Fruit fly (Drosophila melanogaster): ENCODE measurements around the gene brm.

DNA sequence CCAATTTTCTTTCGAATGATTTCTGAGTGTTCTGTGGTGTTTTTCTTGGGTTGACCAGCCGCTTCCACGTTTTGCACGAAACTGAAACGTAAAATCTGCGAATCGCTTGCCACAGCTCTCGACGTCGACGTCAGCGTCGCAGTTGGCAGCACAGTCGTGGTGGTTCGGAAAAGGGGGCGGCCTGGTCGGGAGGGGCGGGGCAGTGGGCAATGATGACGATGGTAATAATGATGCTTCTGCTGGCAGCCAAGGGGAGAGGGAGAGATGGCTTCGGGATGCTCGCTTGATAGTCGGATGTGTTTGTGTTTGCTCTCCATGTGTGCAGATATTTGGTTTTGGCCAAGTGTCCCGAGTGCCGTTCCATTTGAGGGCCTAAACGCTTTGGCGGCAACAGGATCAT lies 29.8 kb downstream of the brm start:
- no peak for TF ChIP-seq CG8478 (optimal IDR thresholded peaks at IDR 0.05)
- TF ChIP-seq psq (optimal IDR thresholded peaks at IDR 0.05): no peak
- no peak for TF ChIP-seq usp (GFP tag; optimal IDR thresholded peaks at IDR 0.05)

Measured in whole organism.